Fruit fly (Drosophila melanogaster) whole organism, embryonic: Measurements from ENCODE around the gene CG11596.

Source experiments
- C15 ChIP-seq: fragments of 200-800 bp; sonication (Bioruptor generic); IDR thresholded peaks from 3 replicates; pipeline ENCODE4 v1.3.6; 2022; ENCODE audit warnings: missing biosample characterization, missing genetic modification characterization
- CG10543 ChIP-seq: fragments of 200-800 bp; sonication (Bioruptor generic); optimal IDR thresholded peaks from 3 replicates; lab custom pipeline; 2017; ENCODE audit warnings: missing biosample characterization, mild to moderate bottlenecking, missing genetic modification characterization, moderate library complexity
- CG10565 ChIP-seq: fragments of 200-800 bp; sonication (Bioruptor generic); optimal IDR thresholded peaks from 3 replicates; lab custom pipeline; 2016; ENCODE audit warnings: missing biosample characterization, mild to moderate bottlenecking, missing genetic modification characterization
- CG10959 ChIP-seq: fragments of 200-800 bp; sonication (Bioruptor generic); IDR thresholded peaks from 2 replicates; pipeline ENCODE4 v1.3.6; 2022; ENCODE audit warnings: missing biosample characterization, missing genetic modification characterization
- CG11723 ChIP-seq: fragments of 200-800 bp; sonication (Bioruptor generic); optimal IDR thresholded peaks from 2 replicates; lab custom pipeline; 2017; ENCODE audit warnings: missing biosample characterization, mild to moderate bottlenecking, missing genetic modification characterization
- CG12219 ChIP-seq: fragments of 200-800 bp; sonication (Bioruptor generic); optimal IDR thresholded peaks from 3 replicates; lab custom pipeline; 2018; ENCODE audit warnings: missing biosample characterization, mild to moderate bottlenecking, missing genetic modification characterization
- CG13287 ChIP-seq: fragments of 200-800 bp; sonication (Bioruptor generic); IDR thresholded peaks from 2 replicates; pipeline ENCODE4 v1.3.6; 2022; ENCODE audit warnings: missing biosample characterization, missing genetic modification characterization; ENCODE audit not compliant: partially characterized antibody
- CG13296 ChIP-seq: fragments of 200-800 bp; sonication (Bioruptor generic); optimal IDR thresholded peaks from 3 replicates; lab custom pipeline; 2018; ENCODE audit warnings: missing biosample characterization, mild to moderate bottlenecking, missing genetic modification characterization
- CG1529 ChIP-seq: fragments of 200-800 bp; sonication (Bioruptor generic); optimal IDR thresholded peaks from 3 replicates; lab custom pipeline; 2018; ENCODE audit warnings: missing biosample characterization, missing genetic modification characterization
- CG15696 ChIP-seq: fragments of 200-800 bp; sonication (Bioruptor generic); optimal IDR thresholded peaks from 2 replicates; lab custom pipeline; 2019; ENCODE audit warnings: missing biosample characterization, mild to moderate bottlenecking, missing genetic modification characterization, moderate library complexity
- CG16779 ChIP-seq: fragments of 200-800 bp; sonication (Bioruptor generic); IDR thresholded peaks from 2 replicates; pipeline ENCODE4 v1.3.6; 2022; ENCODE audit warnings: missing biosample characterization, missing genetic modification characterization
- CG1832 ChIP-seq: fragments of 200-800 bp; sonication (Bioruptor generic); optimal IDR thresholded peaks from 2 replicates; lab custom pipeline; 2017; ENCODE audit warnings: missing biosample characterization, mild to moderate bottlenecking, missing genetic modification characterization, inconsistent platforms
- CG2120 ChIP-seq: fragments of 200-800 bp; sonication (Bioruptor generic); optimal IDR thresholded peaks from 3 replicates; lab custom pipeline; 2016; ENCODE audit warnings: missing biosample characterization, missing genetic modification characterization
- CG2678 ChIP-seq: fragments of 200-800 bp; sonication (Bioruptor generic); optimal IDR thresholded peaks from 3 replicates; lab custom pipeline; 2019; ENCODE audit warnings: missing biosample characterization, mild to moderate bottlenecking, missing genetic modification characterization, moderate library complexity
- CG2889 ChIP-seq: fragments of 200-800 bp; sonication (Bioruptor generic); IDR thresholded peaks from 3 replicates; pipeline ENCODE4 v1.3.6; 2022; ENCODE audit warnings: missing biosample characterization, missing genetic modification characterization
- CG30403 ChIP-seq: fragments of 200-800 bp; sonication (Bioruptor generic); optimal IDR thresholded peaks from 3 replicates; lab custom pipeline; 2016; ENCODE audit warnings: missing biosample characterization, missing genetic modification characterization
- CG3847 ChIP-seq: fragments of 200-800 bp; sonication (Bioruptor generic); IDR thresholded peaks from 2 replicates; pipeline ENCODE4 v1.3.6; 2022; ENCODE audit warnings: missing biosample characterization, missing genetic modification characterization
- CG6791 ChIP-seq: fragments of 200-800 bp; sonication (Bioruptor generic); IDR thresholded peaks from 3 replicates; pipeline ENCODE4 v1.3.6; 2022; ENCODE audit warnings: missing biosample characterization, missing genetic modification characterization; ENCODE audit not compliant: partially characterized antibody
- CG7271 ChIP-seq: fragments of 200-800 bp; sonication (Bioruptor generic); optimal IDR thresholded peaks from 2 replicates; lab custom pipeline; 2018; ENCODE audit warnings: missing biosample characterization, mild to moderate bottlenecking, missing genetic modification characterization, moderate library complexity
- CG9437 ChIP-seq: fragments of 200-800 bp; sonication (Bioruptor generic); optimal IDR thresholded peaks from 2 replicates; lab custom pipeline; 2018; ENCODE audit warnings: missing biosample characterization, mild to moderate bottlenecking, missing genetic modification characterization
- CG9609 ChIP-seq: fragments of 200-800 bp; sonication (Bioruptor generic); optimal IDR thresholded peaks from 3 replicates; lab custom pipeline; 2016; ENCODE audit warnings: missing biosample characterization, missing genetic modification characterization
- Doc2 ChIP-seq: fragments of 200-800 bp; sonication (Bioruptor generic); IDR thresholded peaks from 2 replicates; pipeline ENCODE4 v1.3.6; 2022; ENCODE audit warnings: missing biosample characterization, missing genetic modification characterization
- Gsc ChIP-seq: fragments of 200-800 bp; sonication (Bioruptor generic); IDR thresholded peaks from 2 replicates; pipeline ENCODE4 v1.3.6; 2022; ENCODE audit warnings: missing biosample characterization, missing genetic modification characterization
- H2.0 ChIP-seq: fragments of 200-800 bp; sonication (Bioruptor generic); IDR thresholded peaks from 2 replicates; pipeline ENCODE4 v1.3.6; 2022; ENCODE audit warnings: missing biosample characterization, missing genetic modification characterization
- Med ChIP-seq: fragments of 200-800 bp; sonication (Bioruptor generic); peaks from one replicate; lab custom pipeline; 2016; ENCODE audit warnings: missing biosample characterization, missing genetic modification characterization, mild to moderate bottlenecking, inconsistent platforms, moderate library complexity
- Mes4 ChIP-seq: fragments of 200-800 bp; sonication (Bioruptor generic); optimal IDR thresholded peaks from 2 replicates; lab custom pipeline; 2016; ENCODE audit warnings: missing biosample characterization, missing genetic modification characterization
- NC2β ChIP-seq: fragments of 200-800 bp; sonication (Bioruptor generic); optimal IDR thresholded peaks from 2 replicates; lab custom pipeline; 2016; ENCODE audit warnings: missing biosample characterization, missing genetic modification characterization
- NFAT ChIP-seq: fragments of 200-800 bp; sonication (Bioruptor generic); IDR thresholded peaks from 2 replicates; pipeline ENCODE4 v1.3.6; 2022; ENCODE audit warnings: missing biosample characterization, missing genetic modification characterization
- Nf-YA ChIP-seq: fragments of 200-800 bp; sonication (Bioruptor generic); IDR thresholded peaks from 2 replicates; pipeline ENCODE4 v1.3.6; 2022; ENCODE audit warnings: missing biosample characterization, missing genetic modification characterization
- Side ChIP-seq: fragments of 200-800 bp; sonication (Bioruptor generic); optimal IDR thresholded peaks from 2 replicates; lab custom pipeline; 2016; ENCODE audit warnings: missing biosample characterization, missing genetic modification characterization
- ap ChIP-seq: fragments of 200-800 bp; sonication (Bioruptor generic); IDR thresholded peaks from 2 replicates; pipeline ENCODE4 v1.3.6; 2022; ENCODE audit warnings: missing biosample characterization, missing genetic modification characterization
- bcd ChIP-seq: fragments of 200-800 bp; sonication (Bioruptor generic); optimal IDR thresholded peaks from 2 replicates; lab custom pipeline; 2017; ENCODE audit warnings: missing biosample characterization, mild to moderate bottlenecking, missing genetic modification characterization
- bigmax ChIP-seq: fragments of 200-800 bp; sonication (Bioruptor generic); optimal IDR thresholded peaks from 2 replicates; lab custom pipeline; 2018; ENCODE audit warnings: missing biosample characterization, mild to moderate bottlenecking, missing genetic modification characterization
- cad ChIP-seq: fragments of >200 bp; optimal IDR thresholded peaks from 2 replicates; lab custom pipeline; 2017; ENCODE audit warnings: missing biosample characterization, missing genetic modification characterization
- cato ChIP-seq: fragments of 200-800 bp; sonication (Bioruptor generic); optimal IDR thresholded peaks from 2 replicates; lab custom pipeline; 2016; ENCODE audit warnings: missing biosample characterization, missing genetic modification characterization, borderline replicate concordance
- crp ChIP-seq, 2 experiments: fragments of 200-800 bp; sonication (Bioruptor generic); optimal IDR thresholded peaks; 2 replicates in 1 of 2; 3 replicates in 1 of 2; lab custom pipeline; 2017; ENCODE audit warnings: missing biosample characterization in 2 of 2, missing genetic modification characterization in 2 of 2, mild to moderate bottlenecking in 1 of 2, moderate library complexity in 1 of 2
- exex ChIP-seq: fragments of 200-800 bp; sonication (Bioruptor generic); optimal IDR thresholded peaks from 4 replicates; lab custom pipeline; 2018; ENCODE audit warnings: missing biosample characterization, mild to moderate bottlenecking, missing genetic modification characterization, moderate library complexity
- lab ChIP-seq: fragments of 200-800 bp; sonication (Bioruptor generic); optimal IDR thresholded peaks from 3 replicates; lab custom pipeline; 2017; ENCODE audit warnings: missing biosample characterization, missing genetic modification characterization, mild to moderate bottlenecking, moderate library complexity, missing genetic modification reagents
- lbe ChIP-seq: fragments of 200-800 bp; sonication (Bioruptor generic); optimal IDR thresholded peaks from 2 replicates; lab custom pipeline; 2016; ENCODE audit warnings: missing biosample characterization, mild to moderate bottlenecking, missing genetic modification characterization
- nerfin-1 ChIP-seq: fragments of 200-800 bp; sonication (Bioruptor generic); optimal IDR thresholded peaks from 3 replicates; lab custom pipeline; 2019; ENCODE audit warnings: missing biosample characterization, mild to moderate bottlenecking, missing genetic modification characterization, moderate library complexity
- oc ChIP-seq: fragments of 200-800 bp; sonication (Bioruptor generic); optimal IDR thresholded peaks from 2 replicates; lab custom pipeline; 2018; ENCODE audit warnings: missing biosample characterization, mild to moderate bottlenecking, missing genetic modification characterization, moderate library complexity
- repo ChIP-seq: fragments of 200-800 bp; sonication (Bioruptor generic); optimal IDR thresholded peaks from 2 replicates; lab custom pipeline; 2016; ENCODE audit warnings: missing biosample characterization, missing genetic modification characterization
- sim ChIP-seq: fragments of 200-800 bp; sonication (Bioruptor generic); IDR thresholded peaks from 2 replicates; pipeline ENCODE4 v1.3.6; 2022; ENCODE audit warnings: missing biosample characterization, missing genetic modification characterization
- sr ChIP-seq: fragments of 200-800 bp; sonication (Bioruptor generic); IDR thresholded peaks from 3 replicates; pipeline ENCODE4 v1.3.6; 2022; ENCODE audit warnings: missing biosample characterization, missing genetic modification characterization
- ssp ChIP-seq: fragments of 200-800 bp; sonication (Bioruptor generic); IDR thresholded peaks from 2 replicates; pipeline ENCODE4 v1.3.6; 2022; ENCODE audit warnings: missing biosample characterization, missing genetic modification characterization
- tll ChIP-seq, 2 experiments: fragments of 200-800 bp in 1 of 2; fragments of >200 bp in 1 of 2; sonication (Bioruptor generic) in 1 of 2; optimal IDR thresholded peaks; 2 replicates each; lab custom pipeline; 2017 to 2019; ENCODE audit warnings: missing biosample characterization in 2 of 2, missing genetic modification characterization in 2 of 2, mild to moderate bottlenecking in 1 of 2, moderate library complexity in 1 of 2
- tna ChIP-seq: fragments of 200-800 bp; sonication (Bioruptor generic); IDR thresholded peaks from 2 replicates; pipeline ENCODE4 v1.3.6; 2022; ENCODE audit warnings: missing biosample characterization, missing genetic modification characterization; ENCODE audit not compliant: partially characterized antibody
- ttk ChIP-seq: fragments of 200-800 bp; sonication (Bioruptor generic); IDR thresholded peaks from 2 replicates; pipeline ENCODE4 v2.1.2; 2022; ENCODE audit warnings: missing biosample characterization, missing genetic modification characterization
- wdn ChIP-seq: fragments of 200-800 bp; sonication (Bioruptor generic); IDR thresholded peaks from 2 replicates; pipeline ENCODE4 v1.3.6; 2022; ENCODE audit warnings: missing biosample characterization, missing genetic modification characterization

CG11596 gene

DNA sequence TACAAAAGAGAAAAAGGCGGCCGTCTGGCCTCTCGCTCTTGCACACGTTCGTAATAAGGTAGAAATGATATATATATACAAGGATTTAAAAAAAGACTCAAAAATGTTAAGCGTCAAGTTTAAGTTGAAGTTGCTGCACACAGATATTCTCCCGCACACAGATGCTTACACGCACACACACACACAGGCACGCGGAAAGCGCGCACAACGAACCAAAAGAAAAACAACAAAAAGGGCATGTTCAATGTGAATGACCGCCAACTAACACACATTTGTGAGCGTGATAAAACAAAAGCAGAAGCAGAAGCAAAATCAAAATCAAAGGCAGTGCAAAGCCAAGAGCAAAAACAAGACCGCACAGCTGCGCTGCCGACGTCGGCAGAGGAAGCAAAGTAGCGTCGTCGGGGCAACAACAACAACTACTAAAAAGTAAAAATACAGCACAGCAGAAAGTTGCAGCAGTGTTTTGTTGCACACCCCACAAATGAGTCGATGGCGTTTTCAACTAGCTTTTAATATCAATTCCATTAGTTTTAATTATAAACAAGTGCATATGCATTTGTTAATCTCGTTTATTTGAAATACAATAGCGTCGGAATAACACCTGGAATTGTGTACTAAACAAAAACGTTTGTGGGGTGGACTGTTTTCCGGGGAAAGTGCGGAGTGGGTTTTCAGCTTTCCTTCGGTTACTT, 19.8 kb downstream of the CG11596 start (continued):
- TF ChIP-seq ap (GFP tag; lab: Robert Waterston, UW) (peak; percentile 92), CG11723 (GFP tag; lab: Kevin White, UChicago) (peak; percentile 95), CG1529 (GFP tag; lab: Kevin White, UChicago) (peak; percentile 99), Doc2 (GFP tag; lab: Robert Waterston, UW) (no peak), nerfin-1 (tag; lab: Kevin White, UChicago) (peak; percentile 95), Side (GFP tag; lab: Kevin White, UChicago) (peak; percentile 95), cad (GFP tag; lab: Kevin White, UChicago) (no peak), crp (GFP tag; optimal IDR thresholded peaks at IDR 0.05; lab: Kevin White, UChicago) (peak; percentile 12 to 72), CG16779 (GFP tag; lab: Robert Waterston, UW) (peak; percentile 79), lbe (GFP tag; lab: Kevin White, UChicago) (peak; percentile 94), Gsc (peak; percentile 85), bcd (peak; percentile 94), CG6791 (no peak), CG2120 (GFP tag; lab: Kevin White, UChicago) (peak; percentile 82), NFAT (peak; percentile 86), wdn (peak; percentile 73), CG9437 (GFP tag; lab: Kevin White, UChicago) (peak; percentile 90), CG13296 (GFP tag; lab: Kevin White, UChicago) (peak; percentile 87), CG9609 (GFP tag; lab: Kevin White, UChicago) (peak; percentile 90), CG13287 (GFP tag; lab: Robert Waterston, UW) (no peak), cato (GFP tag; lab: Kevin White, UChicago) (peak; percentile 90), CG2889 (GFP tag; lab: Robert Waterston, UW) (peak; percentile 86), Mes4 (peak; percentile 96), CG3847 (GFP tag; lab: Robert Waterston, UW) (peak; percentile 86), ssp (GFP tag; lab: Robert Waterston, UW) (peak; percentile 85), Nf-YA (GFP tag; lab: Robert Waterston, UW) (peak; percentile 88), CG15696 (tag; lab: Kevin White, UChicago) (peak; percentile 97), CG10543 (peak; percentile 57), CG7271 (tag; lab: Kevin White, UChicago) (peak; percentile 94), C15 (GFP tag; lab: Robert Waterston, UW) (peak; percentile 85; the same call in 2 of the 3 replicates), CG1832 (GFP tag; lab: Kevin White, UChicago) (no peak), NC2β (GFP tag; lab: Kevin White, UChicago) (peak; percentile 97), CG10959 (peak; percentile 97), ttk (GFP tag; lab: Robert Waterston, UW) (peak; percentile 97), CG2678 (peak; percentile 96), sr (peak; percentile 87), CG12219 (GFP tag; lab: Kevin White, UChicago) (peak; percentile 98), tll (GFP tag; optimal IDR thresholded peaks at IDR 0.05; lab: Kevin White, UChicago) (peak in 1 of 2 experiments; percentile 71), lab (peak; percentile 94), bigmax (GFP tag; lab: Kevin White, UChicago) (peak; percentile 43), exex (tag; lab: Kevin White, UChicago) (peak; percentile 54), tna (GFP tag; lab: Robert Waterston, UW) (no peak), sim (GFP tag; lab: Robert Waterston, UW) (peak; percentile 98), oc (peak; percentile 98), CG10565 (GFP tag; lab: Kevin White, UChicago) (peak; percentile 88), H2.0 (GFP tag; lab: Robert Waterston, UW) (peak; percentile 95), repo (peak; percentile 93), Med (peak; percentile 99), CG30403 (GFP tag; lab: Kevin White, UChicago) (peak; percentile 96)
